Worm (Caenorhabditis elegans): ENCODE results near the gene F33C8.4.

DNA sequence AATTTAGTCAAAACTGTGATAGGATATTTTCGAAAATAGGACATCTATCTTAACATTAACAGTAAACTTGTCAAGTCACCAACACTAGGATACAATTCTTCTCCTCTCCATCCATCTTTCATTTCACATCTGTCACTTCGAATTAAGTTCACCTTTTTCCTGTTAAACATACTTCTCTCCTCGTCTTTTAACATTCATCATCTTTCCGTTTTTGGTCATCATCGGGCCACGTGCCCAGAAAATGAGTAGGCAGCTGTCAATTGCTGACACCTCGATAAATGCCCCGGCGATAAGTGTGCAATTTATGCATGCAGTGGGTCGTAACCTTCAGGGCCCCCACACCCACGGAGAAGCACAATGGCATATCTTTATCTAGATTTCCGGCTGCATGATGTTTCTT lies 48.1 kb downstream of the F33C8.4 start:
- TF ChIP-seq ztf-29 (GFP tag; IDR thresholded peaks at IDR 0.05) (no peak), cog-1 (tag; optimal IDR thresholded peaks at IDR 0.05) (no peak)
